Worm (Caenorhabditis elegans): ENCODE data around the gene srpa-68.
A peak's percentile ranks its signal among the peaks of the same experiment; 100 is the strongest.

The srpa-68 gene

DNA sequence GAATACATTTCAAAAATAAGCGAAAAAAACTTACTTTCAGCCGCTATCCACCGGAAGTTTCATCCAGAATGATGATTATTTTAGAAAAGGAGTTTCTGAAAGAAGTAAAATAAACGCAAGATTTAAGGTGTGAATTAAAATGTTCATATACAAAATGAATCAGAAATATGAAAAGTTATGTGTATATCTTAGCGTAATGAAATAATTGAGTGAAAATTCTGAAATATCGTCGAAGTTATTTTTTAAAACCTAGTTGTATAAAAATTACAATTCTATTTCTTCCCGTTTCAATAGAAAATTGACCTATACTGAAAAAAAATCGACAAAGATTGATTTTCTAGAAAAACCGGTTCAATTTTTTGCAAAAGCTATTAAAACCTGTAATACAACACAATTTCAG, 46.4 kb upstream of the srpa-68 start, which contains the start of gene twk-13:
Gene twk-13, minus strand, starts transcription at position 101 of the 400 bp plus-strand sequence.
- TF ChIP-seq Y55F3AM.14 (GFP tag; optimal IDR thresholded peaks at IDR 0.05) (no peak), F13H6.1 (tag; optimal IDR thresholded peaks at IDR 0.05) (no peak), egl-27 (tag; optimal IDR thresholded peaks at IDR 0.05) (no peak), zag-1 (tag; optimal IDR thresholded peaks at IDR 0.05) (no peak), lin-11 (tag; optimal IDR thresholded peaks at IDR 0.05) (no peak), nhr-12 (tag; optimal IDR thresholded peaks at IDR 0.05) (no peak), dmd-4 (tag; optimal IDR thresholded peaks at IDR 0.05) (no peak), unc-62 (GFP tag; optimal IDR thresholded peaks at IDR 0.05) (no peak), ztf-11 (tag; optimal IDR thresholded peaks at IDR 0.05) (no peak), peb-1 (tag; optimal IDR thresholded peaks at IDR 0.05) (no peak), sma-9 (GFP tag; optimal IDR thresholded peaks at IDR 0.05) (no peak), sma-9 (tag; optimal IDR thresholded peaks at IDR 0.05) (no peak), elt-3 (tag; optimal IDR thresholded peaks at IDR 0.05) (no peak), nhr-129 (tag; optimal IDR thresholded peaks at IDR 0.05) (no peak)

DNA sequence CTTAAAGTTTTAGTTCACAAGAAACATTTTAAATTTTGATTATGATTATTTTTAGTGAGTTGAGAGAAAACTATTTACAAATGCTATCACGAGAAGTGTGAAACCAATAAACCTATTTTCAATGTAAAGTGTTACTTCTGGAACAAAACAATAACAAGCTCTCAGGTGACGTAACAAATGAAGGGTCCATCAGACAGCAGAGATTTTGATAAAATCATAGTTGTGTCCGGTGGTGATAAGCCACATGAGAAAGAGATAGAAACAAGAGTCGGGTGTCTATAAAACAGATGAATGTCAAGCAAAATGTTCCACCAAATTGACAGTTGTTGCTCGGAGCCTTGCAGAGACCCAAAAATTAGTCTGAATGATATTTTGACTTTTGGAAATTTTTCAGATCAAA, 42.9 kb upstream of the srpa-68 start:
- TF ChIP-seq lsy-2 (tag; optimal IDR thresholded peaks at IDR 0.05) = peak in 1 of 2 experiments; percentile 49
- peak; percentile 2 for TF ChIP-seq C34F6.9 (tag; optimal IDR thresholded peaks at IDR 0.05)
- peak; percentile 37 for TF ChIP-seq nhr-129 (tag; optimal IDR thresholded peaks at IDR 0.05)
- no peak for TF ChIP-seq fos-1 (tag; optimal IDR thresholded peaks at IDR 0.05)
- TF ChIP-seq ceh-16 (tag; optimal IDR thresholded peaks at IDR 0.05) = no peak
- no peak for TF ChIP-seq ztf-11 (tag; optimal IDR thresholded peaks at IDR 0.05)

DNA sequence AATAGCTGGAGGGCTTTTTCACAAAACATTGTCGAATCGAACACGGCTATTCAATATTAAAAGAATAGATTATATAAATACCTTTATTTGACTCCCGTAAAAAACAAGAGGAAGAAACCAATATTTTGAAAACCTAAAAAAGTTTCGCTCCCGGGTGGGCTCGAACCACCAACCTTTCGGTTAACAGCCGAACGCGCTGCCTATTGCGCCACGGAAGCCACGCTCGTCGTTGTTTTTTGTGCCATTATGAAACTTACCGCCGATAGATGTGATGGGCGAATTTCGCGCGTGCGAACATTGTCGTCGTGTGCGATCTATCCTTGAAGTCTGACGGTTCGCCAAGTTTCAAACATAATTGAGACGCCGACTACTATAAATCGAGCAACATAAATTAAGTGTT, 40.4 kb upstream of the srpa-68 start:
- TF ChIP-seq unc-55 (GFP tag; optimal IDR thresholded peaks at IDR 0.05) = peak; percentile 41
- TF ChIP-seq crh-2 (tag; optimal IDR thresholded peaks at IDR 0.05) = peak; percentile 21
- TF ChIP-seq lsy-2 (tag; optimal IDR thresholded peaks at IDR 0.05) = peak in 1 of 2 experiments; percentile 30
- TF ChIP-seq nhr-23 (tag; optimal IDR thresholded peaks at IDR 0.05) = no peak
- peak; percentile 42 for TF ChIP-seq nhr-129 (tag; optimal IDR thresholded peaks at IDR 0.05)
- TF ChIP-seq sma-9 (GFP tag; optimal IDR thresholded peaks at IDR 0.05) = peak; percentile 43
- no peak for TF ChIP-seq sma-9 (tag; optimal IDR thresholded peaks at IDR 0.05)
- TF ChIP-seq C34F6.9 (tag; optimal IDR thresholded peaks at IDR 0.05) = no peak
- TF ChIP-seq F13H6.1 (tag; optimal IDR thresholded peaks at IDR 0.05) = peak; percentile 15

DNA sequence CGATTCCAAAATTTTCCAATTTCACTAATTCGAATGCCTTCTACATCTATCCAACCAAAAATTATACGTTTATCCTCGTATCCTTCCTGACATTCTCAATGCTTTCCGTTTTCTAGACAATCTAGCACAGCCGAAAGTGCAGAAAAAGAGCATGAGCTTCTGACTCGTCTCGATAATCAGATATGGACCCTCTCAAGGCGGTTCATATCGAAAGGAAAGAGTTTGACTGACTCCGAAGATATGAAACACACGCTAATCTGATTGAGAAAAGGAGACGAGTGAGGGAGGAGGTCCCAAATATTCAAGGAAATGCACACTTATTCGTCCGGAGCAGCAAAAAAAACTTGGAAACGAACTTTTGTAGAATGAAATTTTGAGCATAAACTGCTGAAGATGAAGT, 37.7 kb upstream of the srpa-68 start:
- TF ChIP-seq lsy-2 (tag; optimal IDR thresholded peaks at IDR 0.05) (no peak), Y55F3AM.14 (GFP tag; optimal IDR thresholded peaks at IDR 0.05) (no peak), ztf-11 (tag; optimal IDR thresholded peaks at IDR 0.05) (no peak), ceh-16 (tag; optimal IDR thresholded peaks at IDR 0.05) (no peak), nhr-23 (tag; optimal IDR thresholded peaks at IDR 0.05) (no peak), nhr-129 (tag; optimal IDR thresholded peaks at IDR 0.05) (no peak), nhr-21 (tag; optimal IDR thresholded peaks at IDR 0.05) (no peak), lin-13 (GFP tag; optimal IDR thresholded peaks at IDR 0.05) (no peak), gmeb-1 (tag; optimal IDR thresholded peaks at IDR 0.05) (no peak), nhr-237 (tag; optimal IDR thresholded peaks at IDR 0.05) (no peak), ceh-82 (tag; optimal IDR thresholded peaks at IDR 0.05) (no peak)

DNA sequence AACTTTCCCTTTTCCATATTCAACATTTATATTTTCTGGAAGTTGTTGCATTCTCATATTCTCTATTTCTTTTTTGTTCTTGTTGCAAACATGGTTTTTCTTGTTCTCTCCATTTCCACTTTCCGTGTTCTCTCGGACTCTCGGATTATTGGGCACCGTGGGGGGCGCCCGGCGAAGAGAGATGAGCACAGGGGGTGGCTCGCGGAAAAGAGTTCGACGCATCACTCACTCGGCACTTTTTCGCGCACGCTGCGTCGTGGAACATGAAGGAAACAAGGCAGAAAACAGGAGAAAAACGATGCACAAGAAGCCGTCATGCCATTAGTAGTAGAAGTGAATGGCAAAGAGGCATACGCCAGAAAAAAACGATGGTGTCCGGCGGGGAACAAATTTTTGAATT, 35.2 kb upstream of the srpa-68 start:
- TF ChIP-seq C34F6.9 (tag; optimal IDR thresholded peaks at IDR 0.05) = peak; percentile 15
- TF ChIP-seq aly-2 (tag; optimal IDR thresholded peaks at IDR 0.05) = no peak
- no peak for TF ChIP-seq ceh-16 (tag; optimal IDR thresholded peaks at IDR 0.05)
- TF ChIP-seq unc-55 (GFP tag; optimal IDR thresholded peaks at IDR 0.05) = peak; percentile 6
- TF ChIP-seq mab-5 (tag; optimal IDR thresholded peaks at IDR 0.05) = peak; percentile 9

DNA sequence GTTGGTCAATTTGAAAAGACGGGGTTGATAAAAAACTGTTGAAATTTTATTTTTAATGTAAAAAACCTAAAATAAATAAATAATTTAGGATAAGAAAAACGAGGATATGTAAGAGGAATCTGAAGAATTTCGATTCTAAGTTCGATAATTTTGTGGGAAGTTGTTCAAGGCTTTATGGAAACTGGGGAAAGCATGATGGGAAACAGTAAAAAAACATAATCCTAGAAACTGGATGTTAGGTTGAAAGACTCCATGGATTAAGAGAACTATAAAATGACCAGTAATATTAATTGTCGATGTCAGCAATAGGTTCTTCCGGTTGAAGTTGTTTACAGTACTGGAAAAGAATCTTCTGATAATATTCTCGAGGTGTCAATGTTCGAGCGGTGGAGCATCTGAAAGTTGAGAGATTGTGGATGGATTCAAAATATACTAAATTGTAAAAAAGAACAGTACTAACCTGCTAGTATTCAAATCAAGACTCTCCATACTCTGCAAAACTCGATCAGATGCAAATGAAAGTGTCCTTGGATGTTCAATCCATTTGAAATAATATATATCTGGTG, 28.9 kb upstream of the srpa-68 start:
- TF ChIP-seq sma-9 (GFP tag; optimal IDR thresholded peaks at IDR 0.05) = peak; percentile 26
- TF ChIP-seq sma-9 (tag; optimal IDR thresholded peaks at IDR 0.05) = no peak
- TF ChIP-seq F13H6.1 (tag; optimal IDR thresholded peaks at IDR 0.05) = no peak
- TF ChIP-seq fos-1 (tag; optimal IDR thresholded peaks at IDR 0.05) = no peak
- no peak for TF ChIP-seq nhr-6 (tag; optimal IDR thresholded peaks at IDR 0.05)
- TF ChIP-seq C34F6.9 (tag; optimal IDR thresholded peaks at IDR 0.05) = no peak
- TF ChIP-seq sma-3 (GFP tag; optimal IDR thresholded peaks at IDR 0.05) = no peak
- peak in 1 of 2 experiments; percentile 18 for TF ChIP-seq lsy-2 (tag; optimal IDR thresholded peaks at IDR 0.05)
- TF ChIP-seq elt-3 (tag; optimal IDR thresholded peaks at IDR 0.05) = no peak
- no peak for TF ChIP-seq peb-1 (tag; optimal IDR thresholded peaks at IDR 0.05)
- peak; percentile 15 for TF ChIP-seq nhr-21 (tag; optimal IDR thresholded peaks at IDR 0.05)
- no peak for TF ChIP-seq ceh-82 (tag; optimal IDR thresholded peaks at IDR 0.05)

Measured in whole organism, L2 larva.